Worm (Caenorhabditis elegans): ENCODE results near the gene atg-16.1.

DNA sequence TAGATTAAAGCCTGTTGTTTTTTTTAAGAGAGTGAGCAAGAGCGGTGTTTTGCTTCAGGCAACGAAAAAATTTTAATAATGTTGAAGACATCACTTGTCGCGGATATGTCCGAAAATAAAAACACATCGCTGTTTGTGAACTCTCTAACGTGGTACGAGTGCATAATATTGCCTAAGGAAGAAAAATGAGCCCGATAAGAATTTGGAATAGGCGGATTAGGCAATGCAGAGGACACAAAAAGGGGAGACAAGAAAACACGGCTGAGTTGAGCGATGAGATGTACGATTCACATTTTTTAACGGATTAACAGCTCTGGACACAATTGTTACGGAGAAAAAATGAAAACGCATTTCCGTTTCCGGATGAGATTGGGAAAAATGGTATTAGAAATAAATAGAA is 34.9 kb downstream of the atg-16.1 start:
- TF ChIP-seq him-1 (tag; optimal IDR thresholded peaks at IDR 0.05), result no peak
- no peak for TF ChIP-seq dao-5 (tag; optimal IDR thresholded peaks at IDR 0.05)
- TF ChIP-seq W03F9.2 (tag; optimal IDR thresholded peaks at IDR 0.05), result no peak

Measured in whole organism, L4/young adult.